Fruit fly (Drosophila melanogaster): Measurements from ENCODE around the gene Pgant5.

Pgant5 gene

DNA sequence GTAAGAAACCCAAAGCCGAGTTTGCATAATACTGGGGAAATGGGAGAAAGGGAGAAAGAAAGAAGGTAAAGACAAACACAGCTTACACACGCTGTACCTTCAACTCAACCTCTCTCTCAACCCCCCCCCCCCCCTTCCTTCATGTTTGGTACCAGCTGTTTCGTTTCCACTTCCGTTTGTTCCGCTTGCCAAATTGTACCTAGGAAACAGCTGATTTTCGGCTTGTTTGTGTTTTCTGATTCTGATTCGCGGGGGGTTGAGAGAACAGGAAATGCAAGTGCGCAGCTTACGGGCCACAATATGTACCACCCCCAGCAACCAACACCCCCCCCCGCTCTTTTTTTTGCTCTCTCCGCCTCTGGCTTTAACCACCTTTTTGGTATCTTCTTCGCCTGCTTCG is 29.5 kb downstream of the Pgant5 start:
- TF ChIP-seq CG8478 (optimal IDR thresholded peaks at IDR 0.05) = no peak
- no peak for TF ChIP-seq CTCF (optimal IDR thresholded peaks at IDR 0.05)

DNA sequence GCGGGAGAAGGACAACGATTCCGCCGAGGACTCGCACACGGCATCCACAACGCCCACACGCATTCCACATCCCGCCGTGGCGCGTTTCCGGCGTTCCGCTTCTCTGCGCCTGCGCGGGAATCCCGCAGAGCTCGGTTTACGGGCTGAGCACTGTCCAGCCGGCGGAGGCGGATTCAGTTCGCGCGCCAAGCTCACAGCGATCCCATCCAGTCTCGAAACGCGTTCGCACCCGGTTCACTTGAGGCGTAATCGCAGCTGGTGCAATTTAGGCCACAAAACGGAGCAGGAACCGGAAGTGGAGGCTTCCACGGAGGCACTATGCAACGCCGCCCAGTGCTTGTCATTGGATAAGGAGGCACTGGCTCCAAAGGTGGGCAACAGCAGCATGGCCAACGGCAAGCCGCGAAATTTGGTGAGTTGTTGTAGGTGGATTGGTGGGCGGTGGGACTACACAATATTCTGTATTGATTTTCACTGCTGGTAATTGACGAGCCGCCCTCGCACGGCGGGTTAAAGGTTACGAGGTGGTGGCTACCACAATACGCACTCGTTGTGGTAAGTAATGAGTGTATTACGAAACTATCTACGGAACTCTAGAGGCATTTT is 30.5 kb downstream of the Pgant5 start:
- no peak for TF ChIP-seq CTCF (optimal IDR thresholded peaks at IDR 0.05)
- no peak for TF ChIP-seq CG8478 (optimal IDR thresholded peaks at IDR 0.05)

dm6 chr2L:5060952-5061478 is 32.4 kb downstream of the Pgant5 start:
- TF ChIP-seq CTCF (optimal IDR thresholded peaks at IDR 0.05) = no peak
- TF ChIP-seq CG8478 (optimal IDR thresholded peaks at IDR 0.05) = no peak

DNA sequence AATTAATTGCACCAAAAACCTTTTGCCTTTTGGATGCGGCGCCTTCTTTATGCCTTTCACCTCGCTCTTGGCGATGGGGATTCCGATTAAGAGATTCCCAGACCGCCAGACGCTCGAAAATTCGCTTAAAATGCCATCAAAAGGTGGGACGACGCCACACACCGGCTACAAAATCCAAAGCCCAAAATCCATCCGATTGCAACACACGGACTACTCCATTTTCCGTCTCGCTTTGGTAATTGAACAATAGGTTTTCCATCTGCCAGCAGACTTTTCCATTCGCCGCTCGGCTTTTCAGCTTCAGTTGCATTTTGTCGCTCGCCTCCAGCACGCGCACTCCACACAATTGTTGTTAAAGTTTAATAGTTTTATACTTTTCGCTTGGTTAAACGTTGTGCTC is 32.9 kb downstream of the Pgant5 start, which contains the start of gene qtc:
Gene qtc (plus strand): TSS at position 301 of the 400 bp plus-strand sequence.
- TF ChIP-seq CG8478 (optimal IDR thresholded peaks at IDR 0.05) = no peak
- TF ChIP-seq CTCF (optimal IDR thresholded peaks at IDR 0.05) = no peak

DNA sequence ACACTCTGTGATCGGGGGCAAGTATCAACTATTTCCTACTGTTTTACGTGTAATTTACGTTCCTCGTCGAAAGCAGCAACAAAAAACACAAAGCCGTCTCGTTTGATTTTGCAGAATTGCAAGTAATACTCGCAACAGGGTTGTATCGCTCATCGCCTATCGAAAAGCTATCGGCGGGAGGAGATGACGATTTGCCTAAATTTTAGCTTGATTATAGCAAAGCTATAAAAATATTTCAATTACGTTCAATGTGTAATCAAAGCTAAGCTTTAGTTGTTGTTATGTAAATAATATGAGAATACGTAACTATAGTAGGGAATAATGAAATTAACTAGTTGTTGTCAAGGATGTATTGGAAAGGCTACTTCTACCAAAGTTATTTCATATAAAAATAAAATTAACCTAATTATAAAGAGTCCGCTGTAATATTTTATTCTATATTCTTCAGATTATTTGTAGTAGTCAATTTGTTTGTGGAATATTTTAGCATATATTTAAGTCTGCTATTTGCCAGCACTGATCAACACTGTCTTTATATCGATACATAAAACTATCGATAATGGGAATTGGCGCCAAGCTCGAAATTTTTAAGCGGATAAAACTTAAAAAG is 33.6 kb downstream of the Pgant5 start, which contains the start of gene Rpn11:
Gene Rpn11 (minus strand): TSS at position 146 of the 610 bp plus-strand sequence.
- TF ChIP-seq CTCF (optimal IDR thresholded peaks at IDR 0.05) (no peak), CG8478 (optimal IDR thresholded peaks at IDR 0.05) (no peak)

DNA sequence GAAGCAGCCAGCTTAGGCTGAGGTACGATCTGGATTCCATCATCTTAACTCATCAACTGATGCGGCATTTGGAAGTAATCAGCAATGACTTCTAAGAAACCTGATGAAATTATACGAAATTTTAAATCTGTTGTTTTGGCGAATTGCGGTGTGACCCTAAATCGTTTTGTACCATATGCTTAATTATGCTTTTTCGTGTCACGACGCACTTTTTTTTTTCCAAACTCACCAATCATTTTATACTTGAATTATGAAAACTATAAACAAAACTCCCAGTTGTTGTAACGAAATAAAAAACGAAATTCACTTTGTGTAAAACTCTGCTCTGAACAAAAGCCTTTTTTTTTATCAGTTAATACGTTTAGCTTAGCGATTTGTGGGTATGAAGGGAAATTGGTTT is 35.3 kb downstream of the Pgant5 start, which contains the start of gene Nepl3:
Gene Nepl3 (minus strand): TSS at position 155 of the 400 bp plus-strand sequence.
- TF ChIP-seq CG8478 (optimal IDR thresholded peaks at IDR 0.05) = no peak
- no peak for TF ChIP-seq CTCF (optimal IDR thresholded peaks at IDR 0.05)

dm6 chr2L:5055528-5055927 is 37.9 kb downstream of the Pgant5 start:
- no peak for TF ChIP-seq CTCF (optimal IDR thresholded peaks at IDR 0.05)
- no peak for TF ChIP-seq CG8478 (optimal IDR thresholded peaks at IDR 0.05)

DNA sequence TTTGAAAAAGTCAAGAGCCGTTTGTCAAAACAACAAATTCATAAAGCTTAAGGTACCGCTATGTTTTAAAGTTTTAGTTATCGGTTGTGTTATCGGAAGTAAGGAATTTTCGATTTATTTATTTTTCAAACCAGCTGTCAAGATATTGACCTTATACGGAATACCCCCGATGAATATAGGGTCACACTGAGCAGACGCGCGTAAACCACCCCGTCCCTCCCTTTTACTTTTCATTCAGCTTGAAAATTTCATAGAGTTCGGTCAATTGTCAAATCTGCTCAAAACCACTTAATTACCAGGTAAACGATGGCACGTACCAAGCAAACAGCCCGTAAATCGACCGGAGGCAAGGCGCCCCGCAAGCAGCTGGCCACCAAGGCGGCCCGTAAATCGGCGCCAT is 38.4 kb downstream of the Pgant5 start, which contains the start of the genes CG14036 and His3.3A:
Gene CG14036 (minus strand): TSS at position 64 of the 400 bp plus-strand sequence.
Gene His3.3A (plus strand): TSS at position 106 of the 400 bp plus-strand sequence.
- TF ChIP-seq CTCF (optimal IDR thresholded peaks at IDR 0.05) (peak; percentile 5 to 21), CG8478 (optimal IDR thresholded peaks at IDR 0.05) (no peak)

DNA sequence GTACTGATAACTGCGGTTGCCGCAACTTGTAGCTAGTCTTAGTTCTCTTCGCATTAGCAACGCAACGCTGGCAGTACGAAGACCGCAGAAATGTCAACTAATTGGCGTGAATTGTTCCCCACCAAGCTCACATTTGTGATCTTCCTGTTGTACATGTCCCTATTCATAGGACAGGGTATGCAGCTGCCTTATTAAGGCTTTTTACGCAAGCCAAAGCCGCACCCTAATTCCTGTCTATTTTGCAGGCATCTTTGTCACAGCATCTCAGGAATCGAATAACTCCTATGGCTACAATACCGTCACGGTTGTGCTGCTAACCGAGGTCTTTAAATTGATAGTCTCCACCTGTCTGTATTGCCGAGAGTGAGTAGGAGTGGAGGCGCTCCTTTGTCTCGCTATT is 40.4 kb downstream of the Pgant5 start, which contains the start of gene eIF3h:
Gene eIF3h (minus strand): TSS at position 101 of the 400 bp plus-strand sequence.
- TF ChIP-seq CTCF (optimal IDR thresholded peaks at IDR 0.05) = no peak
- no peak for TF ChIP-seq CG8478 (optimal IDR thresholded peaks at IDR 0.05)

dm6 chr2L:5052367-5052914 is 41.0 kb downstream of the Pgant5 start, which contains the start of gene senju:
TSS of gene senju (plus strand) at chr2L:5052843.
- TF ChIP-seq CTCF (optimal IDR thresholded peaks at IDR 0.05) (peak in 1 of 2 experiments; percentile 1), CG8478 (optimal IDR thresholded peaks at IDR 0.05) (no peak)

- TF ChIP-seq CG8478 (optimal IDR thresholded peaks at IDR 0.05) (no peak), CTCF (optimal IDR thresholded peaks at IDR 0.05) (no peak)
These were observed 42.6 kb downstream of the Pgant5 start, which contains the start of gene CG9121 for dm6 chr2L:5050825-5051224. TSS of gene CG9121 (minus strand) at chr2L:5051062.

- TF ChIP-seq CG8478 (optimal IDR thresholded peaks at IDR 0.05) (no peak), CTCF (optimal IDR thresholded peaks at IDR 0.05) (no peak)
These were observed 43.4 kb downstream of the Pgant5 start for dm6 chr2L:5049974-5050373.

- TF ChIP-seq CTCF (optimal IDR thresholded peaks at IDR 0.05) (no peak), CG8478 (optimal IDR thresholded peaks at IDR 0.05) (no peak)
These were observed 47.1 kb downstream of the Pgant5 start for dm6 chr2L:5046261-5046660.

DNA sequence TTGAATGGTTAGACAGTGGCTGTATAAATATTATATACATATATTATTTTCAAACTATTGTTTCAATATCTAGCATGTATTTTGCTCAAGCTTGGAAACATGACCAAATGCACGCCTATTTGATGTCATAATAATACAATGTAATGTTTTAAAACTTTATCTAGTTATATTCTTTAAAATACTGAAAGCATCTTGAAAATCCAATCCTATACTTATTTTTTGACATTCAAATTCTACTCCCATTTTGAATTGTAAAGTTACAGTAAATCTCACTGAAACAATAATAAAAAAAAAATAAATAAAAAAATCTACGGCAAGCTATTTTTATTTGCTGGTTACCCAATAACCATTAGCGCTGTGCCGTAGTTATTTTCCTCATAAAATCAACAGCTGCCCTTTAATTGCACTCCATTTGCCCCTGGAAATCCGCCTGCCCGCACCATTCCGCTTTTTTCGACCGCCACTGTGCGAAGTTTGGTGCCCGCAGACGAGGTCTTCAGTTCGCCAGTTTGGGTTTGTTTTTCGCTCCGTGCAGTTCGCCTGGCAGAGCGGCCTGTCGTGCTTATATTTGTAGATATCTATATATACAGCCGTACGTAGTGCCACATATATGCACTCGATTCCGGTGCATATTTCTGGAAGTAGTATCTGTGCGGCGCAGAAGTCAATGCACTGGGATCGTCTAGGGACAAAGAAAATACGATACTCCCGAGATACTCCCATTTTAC is 48.3 kb downstream of the Pgant5 start:
- TF ChIP-seq CTCF (optimal IDR thresholded peaks at IDR 0.05) (no peak), CG8478 (optimal IDR thresholded peaks at IDR 0.05) (no peak)
